Worm (Caenorhabditis elegans) whole organism, mixed stage, embryonic: ENCODE results near the gene T24E12.13.

ENCODE experiments used
- ceh-39 ChIP-seq: fragments of 150-350 bp; optimal IDR thresholded peaks from 2 replicates; lab custom pipeline; 2014; ENCODE audit warnings: missing biosample characterization, missing genetic modification characterization
- ces-1 ChIP-seq: fragments of 150-350 bp; optimal IDR thresholded peaks from 2 replicates; lab custom pipeline; 2014; ENCODE audit warnings: missing biosample characterization, missing genetic modification reagents, missing genetic modification characterization
- cnd-1 ChIP-seq: fragments of 200-800 bp; sonication (Bioruptor generic); optimal IDR thresholded peaks from 2 replicates; lab custom pipeline; 2018; ENCODE audit warnings: mild to moderate bottlenecking, missing genetic modification characterization, missing compliant biosample characterization
- drap-1 ChIP-seq: fragments of 200-800 bp; sonication (Bioruptor generic); optimal IDR thresholded peaks from 3 replicates; lab custom pipeline; 2018; ENCODE audit warnings: mild to moderate bottlenecking, missing genetic modification characterization, missing compliant biosample characterization
- elt-3 ChIP-seq: fragments of 150-350 bp; optimal IDR thresholded peaks from 2 replicates; lab custom pipeline; 2014; ENCODE audit warnings: missing biosample characterization, missing genetic modification characterization
- flh-1 ChIP-seq: fragments of 200-800 bp; sonication (Bioruptor generic); optimal IDR thresholded peaks from 2 replicates; lab custom pipeline; 2018; ENCODE audit warnings: mild to moderate bottlenecking, missing genetic modification characterization, moderate library complexity, missing compliant biosample characterization
- ham-2 ChIP-seq: fragments of 200-800 bp; sonication (Bioruptor generic); optimal IDR thresholded peaks from 2 replicates; lab custom pipeline; 2018; ENCODE audit warnings: mild to moderate bottlenecking, missing genetic modification characterization, missing compliant biosample characterization
- hlh-1 ChIP-seq: fragments of 150-350 bp; optimal IDR thresholded peaks from 2 replicates; lab custom pipeline; 2014; ENCODE audit warnings: missing biosample characterization, missing genetic modification reagents, missing genetic modification characterization
- lin-32 ChIP-seq: fragments of 200-800 bp; sonication (Bioruptor generic); optimal IDR thresholded peaks from 2 replicates; lab custom pipeline; 2018; ENCODE audit warnings: mild to moderate bottlenecking, missing genetic modification characterization, missing compliant biosample characterization
- lsy-2 ChIP-seq: fragments of 150-350 bp; optimal IDR thresholded peaks from 2 replicates; lab custom pipeline; 2014; ENCODE audit warnings: missing biosample characterization, missing genetic modification characterization
- mep-1 ChIP-seq: fragments of 150-350 bp; optimal IDR thresholded peaks from 2 replicates; lab custom pipeline; 2017; ENCODE audit warnings: missing biosample characterization, missing genetic modification reagents, missing genetic modification characterization, inconsistent platforms
- mls-2 ChIP-seq: sonication (generic microtip); optimal IDR thresholded peaks from 2 replicates; lab custom pipeline; 2016; ENCODE audit warnings: mild to moderate bottlenecking, missing genetic modification characterization, moderate library complexity, missing compliant biosample characterization
- nhr-12 ChIP-seq: fragments of 150-350 bp; optimal IDR thresholded peaks from 2 replicates; lab custom pipeline; 2014; ENCODE audit warnings: missing biosample characterization, missing genetic modification characterization
- nhr-2 ChIP-seq: fragments of 150-350 bp; optimal IDR thresholded peaks from 2 replicates; lab custom pipeline; 2014; ENCODE audit warnings: missing biosample characterization, missing genetic modification characterization
- nhr-237 ChIP-seq: fragments of 150-350 bp; optimal IDR thresholded peaks from 2 replicates; lab custom pipeline; 2014; ENCODE audit warnings: missing biosample characterization, missing genetic modification characterization
- sem-2 ChIP-seq: fragments of 200-800 bp; sonication (Bioruptor generic); optimal IDR thresholded peaks from 2 replicates; lab custom pipeline; 2018; ENCODE audit warnings: mild to moderate bottlenecking, missing genetic modification characterization, missing compliant biosample characterization
- snpc-4 ChIP-seq: fragments of 150-350 bp; optimal IDR thresholded peaks from 2 replicates; lab custom pipeline; 2014; ENCODE audit warnings: missing biosample characterization, missing genetic modification characterization
- sptf-1 ChIP-seq: sonication (generic microtip); optimal IDR thresholded peaks from 2 replicates; lab custom pipeline; 2017; ENCODE audit warnings: mild to moderate bottlenecking, missing genetic modification characterization, moderate library complexity, missing compliant biosample characterization
- unc-120 ChIP-seq: sonication (generic microtip); optimal IDR thresholded peaks from 2 replicates; lab custom pipeline; 2017; ENCODE audit warnings: missing genetic modification characterization, missing compliant biosample characterization; ENCODE audit not compliant: poor library complexity, severe bottlenecking
- unc-62 ChIP-seq: fragments of 150-350 bp; optimal IDR thresholded peaks from 2 replicates; lab custom pipeline; 2014; ENCODE audit warnings: missing biosample characterization, missing genetic modification reagents, missing genetic modification characterization
- zip-8 ChIP-seq: fragments of 150-350 bp; optimal IDR thresholded peaks from 2 replicates; lab custom pipeline; 2014; ENCODE audit warnings: missing biosample characterization, missing genetic modification characterization

T24E12.13 gene

ce11 chrII:3823855-3824254 is 36.6 kb downstream of the T24E12.13 start, which contains the start of gene skr-15:
skr-15 (plus strand) TSS chrII:3824155.
- TF ChIP-seq zip-8 (tag; lab: Kevin White, UChicago) (no peak), unc-120 (no peak)

ce11 chrII:3827801-3828200 is 40.5 kb downstream of the T24E12.13 start, which contains the start of gene F54D10.8:
F54D10.8 (minus strand) TSS chrII:3827901.
- TF ChIP-seq nhr-2 (tag; lab: Kevin White, UChicago) = no peak
- TF ChIP-seq lin-32 (GFP tag; lab: Kevin White, UChicago) = no peak

- no peak for TF ChIP-seq sem-2
- no peak for TF ChIP-seq nhr-237 (tag; lab: Kevin White, UChicago)
Observed at ce11 chrII:3829623-3830022, 42.4 kb downstream of the T24E12.13 start.

DNA sequence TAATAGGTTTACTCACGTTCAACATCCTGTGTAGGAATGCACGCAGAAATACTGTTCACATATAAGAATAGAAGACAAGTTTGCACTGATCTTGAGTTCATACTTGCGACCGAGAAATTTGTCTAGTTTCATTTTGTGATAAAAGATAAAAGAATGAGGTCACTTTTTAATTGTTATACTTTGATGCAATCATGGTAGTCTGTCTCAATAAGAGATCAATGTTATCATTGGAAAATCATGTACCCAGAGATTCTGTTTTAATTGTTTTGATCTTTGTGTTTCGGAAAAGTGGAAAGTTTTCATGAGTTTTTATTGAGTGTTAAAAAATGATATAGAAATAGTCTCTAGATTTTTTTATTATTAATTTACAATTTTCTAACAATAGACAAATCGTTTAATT is 45.1 kb downstream of the T24E12.13 start, which contains the start of gene F54D10.9:
TSS of gene F54D10.9 (minus strand) at position 101 of the 400 bp plus-strand sequence.
- TF ChIP-seq flh-1 (GFP tag; lab: Kevin White, UChicago) (no peak), mls-2 (tag; lab: Kevin White, UChicago) (no peak), lsy-2 (tag; lab: Kevin White, UChicago) (no peak), zip-8 (tag; lab: Kevin White, UChicago) (no peak), ceh-39 (tag; lab: Kevin White, UChicago) (no peak), snpc-4 (no peak), sem-2 (no peak), mep-1 (tag; lab: Kevin White, UChicago) (no peak), sptf-1 (tag; lab: Kevin White, UChicago) (no peak), lin-32 (GFP tag; lab: Kevin White, UChicago) (no peak), unc-120 (no peak)

ce11 chrII:3835915-3836314 is 48.7 kb downstream of the T24E12.13 start, which contains the start of gene oac-4:
oac-4 (minus strand) TSS chrII:3836015.
- TF ChIP-seq drap-1 (GFP tag; lab: Kevin White, UChicago) (no peak), hlh-1 (tag; lab: Kevin White, UChicago) (no peak), ces-1 (GFP tag; lab: Kevin White, UChicago) (no peak), cnd-1 (tag; lab: Kevin White, UChicago) (no peak), nhr-12 (no peak), lsy-2 (tag; lab: Kevin White, UChicago) (no peak), sem-2 (no peak), nhr-237 (tag; lab: Kevin White, UChicago) (no peak), ham-2 (GFP tag; lab: Kevin White, UChicago) (no peak), elt-3 (tag; lab: Kevin White, UChicago) (no peak), unc-62 (no peak)
- TF ChIP-seq, all 35 proteins: peak for 0
